Worm (Caenorhabditis elegans): ENCODE data around the gene F44B9.9.

The F44B9.9 gene

DNA sequence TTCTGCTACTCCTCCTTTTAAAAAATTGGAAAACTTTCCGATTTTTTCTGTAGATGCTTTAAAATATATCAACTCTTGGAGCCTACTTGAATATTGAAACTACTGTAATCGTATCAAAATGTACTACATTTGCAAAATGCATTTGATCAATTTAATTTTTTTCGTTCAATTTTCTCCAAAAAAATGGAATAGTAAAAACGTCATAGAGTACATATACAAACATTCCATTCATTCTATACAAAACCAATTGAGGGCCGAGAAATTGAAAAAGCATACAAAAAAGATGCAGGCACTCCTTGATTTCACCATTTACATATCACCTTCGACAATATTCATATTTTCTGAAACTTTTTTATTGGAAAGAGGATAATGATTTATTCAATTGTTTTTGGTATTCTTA is 26.8 kb downstream of the F44B9.9 start, which contains the start of gene C06G4.6:
Gene C06G4.6, plus strand, starts transcription at position 301 of the 400 bp plus-strand sequence.
- no peak for TF ChIP-seq ceh-82 (tag; optimal IDR thresholded peaks at IDR 0.05)
- peak; percentile 29 for TF ChIP-seq aha-1 (tag)
- no peak for TF ChIP-seq fkh-10 (GFP tag; optimal IDR thresholded peaks at IDR 0.05)

DNA sequence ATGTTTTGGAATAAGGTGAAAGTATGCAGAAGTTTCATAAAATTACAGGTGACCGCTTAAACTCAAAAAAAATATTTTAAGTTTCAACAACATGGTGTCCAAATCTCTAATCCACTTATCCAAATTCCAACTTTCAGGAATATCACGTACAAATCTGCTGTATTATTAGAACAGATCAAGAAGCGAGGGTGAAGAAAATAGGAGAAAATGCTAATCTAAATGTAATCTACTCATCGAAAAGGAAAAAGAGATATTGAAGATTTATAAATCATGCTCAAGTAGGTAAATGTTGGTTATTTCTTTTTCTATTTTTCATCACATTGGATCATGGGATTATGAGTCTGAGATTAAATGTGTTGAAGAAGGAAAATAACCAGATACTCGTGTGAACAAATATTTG is 29.3 kb downstream of the F44B9.9 start:
- TF ChIP-seq dmd-8 (GFP tag; IDR thresholded peaks at IDR 0.05) (no peak), arid-1 (GFP tag; conservative IDR thresholded peaks at IDR 0.05) (no peak), aha-1 (tag) (peak; percentile 67)

- no peak for TF ChIP-seq set-16 (GFP tag; IDR thresholded peaks at IDR 0.05)
- TF ChIP-seq ceh-28 (tag; optimal IDR thresholded peaks at IDR 0.05) = no peak
Measured at ce11 chrIII:7997447-7998046, 33.3 kb downstream of the F44B9.9 start.

ce11 chrIII:7996353-7996752 is 34.5 kb downstream of the F44B9.9 start, which contains the start of gene npr-17:
TSS of gene npr-17 (minus strand) at chrIII:7996453.
- TF ChIP-seq aha-1 (tag) (peak; percentile 50), mdt-29 (GFP tag; IDR thresholded peaks at IDR 0.05) (no peak)

DNA sequence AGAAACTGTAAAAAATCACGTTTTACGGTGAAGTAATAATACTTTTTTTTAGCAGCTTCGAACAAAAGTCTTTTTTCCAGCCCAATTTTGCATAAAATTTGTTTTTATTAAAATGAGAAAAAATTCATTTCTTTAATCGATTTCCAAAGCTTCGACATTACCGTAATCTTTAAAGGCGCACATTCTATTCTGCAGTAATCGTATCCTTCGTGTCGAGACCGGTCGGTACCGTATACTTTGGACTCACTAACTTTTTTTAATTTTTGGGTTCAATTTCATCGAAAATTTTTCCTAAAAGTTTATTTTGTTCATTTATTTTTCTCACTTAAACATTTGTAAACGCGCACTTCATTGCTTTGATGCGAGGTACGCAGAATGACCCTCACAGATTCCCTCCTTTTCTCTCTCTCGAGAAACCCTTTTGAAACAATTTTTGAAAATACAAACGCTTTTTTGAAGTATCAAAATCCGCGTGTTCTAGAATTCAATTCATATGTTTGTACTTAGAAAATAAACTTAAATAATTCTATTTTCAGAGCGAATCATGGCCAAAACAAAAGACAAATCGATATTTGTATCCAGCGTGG is 44.2 kb downstream of the F44B9.9 start, which contains the start of gene hrpk-2:
Gene hrpk-2, plus strand, starts transcription at position 537 of the 587 bp plus-strand sequence.
- TF ChIP-seq dmd-6 (GFP tag; IDR thresholded peaks at IDR 0.05) = no peak
- no peak for TF ChIP-seq nhr-102 (tag; optimal IDR thresholded peaks at IDR 0.05)
- TF ChIP-seq ceh-62 (tag; optimal IDR thresholded peaks at IDR 0.05) = no peak

ce11 chrIII:7981938-7982337 is 48.9 kb downstream of the F44B9.9 start:
- TF ChIP-seq dve-1 (tag; optimal IDR thresholded peaks at IDR 0.05; ENCODE audit: insufficient read depth) (no peak), fos-1 (tag; optimal IDR thresholded peaks at IDR 0.05) (no peak), spr-1 (tag; optimal IDR thresholded peaks at IDR 0.05) (no peak), snpc-1.2 (GFP tag; IDR thresholded peaks at IDR 0.05) (0 out of 2 replicates have a peak, but pooled peaks have one; percentile 8), nhr-237 (tag; optimal IDR thresholded peaks at IDR 0.05) (no peak), F44E2.7 (GFP tag; IDR thresholded peaks at IDR 0.05) (no peak), D1046.2 (GFP tag; IDR thresholded peaks at IDR 0.05) (peak; percentile 57; the same call in 1 of the 2 replicates), zip-2 (tag; optimal IDR thresholded peaks at IDR 0.05) (no peak), madf-9 (GFP tag; conservative IDR thresholded peaks at IDR 0.05) (no peak), set-16 (GFP tag; IDR thresholded peaks at IDR 0.05) (peak; percentile 64), jun-1 (tag; optimal IDR thresholded peaks at IDR 0.05) (no peak), ctbp-1 (GFP tag; IDR thresholded peaks at IDR 0.05) (no peak), zag-1 (tag; optimal IDR thresholded peaks at IDR 0.05) (no peak), ZK337.2 (GFP tag; IDR thresholded peaks at IDR 0.05) (no peak), lin-1 (GFP tag; IDR thresholded peaks at IDR 0.05) (no peak), R02D3.7 (tag; optimal IDR thresholded peaks at IDR 0.05) (no peak), daf-12 (tag; optimal IDR thresholded peaks at IDR 0.05) (no peak), php-3 (GFP tag; IDR thresholded peaks at IDR 0.05) (no peak), lin-29 (GFP tag; IDR thresholded peaks at IDR 0.05) (no peak), rbr-2 (tag; optimal IDR thresholded peaks at IDR 0.05) (no peak), lsy-2 (tag; optimal IDR thresholded peaks at IDR 0.05) (no peak), skn-1 (tag; optimal IDR thresholded peaks at IDR 0.05) (no peak), F37D6.2 (tag; optimal IDR thresholded peaks at IDR 0.05) (no peak), mep-1 (tag; optimal IDR thresholded peaks at IDR 0.05) (no peak), ceh-44 (GFP tag; IDR thresholded peaks at IDR 0.05) (no peak), nhr-42 (GFP tag; IDR thresholded peaks at IDR 0.05) (no peak), aha-1 (tag) (peak; percentile 11)
